Worm (Caenorhabditis elegans): ENCODE results near the gene gcy-36.

Gene gcy-36

DNA sequence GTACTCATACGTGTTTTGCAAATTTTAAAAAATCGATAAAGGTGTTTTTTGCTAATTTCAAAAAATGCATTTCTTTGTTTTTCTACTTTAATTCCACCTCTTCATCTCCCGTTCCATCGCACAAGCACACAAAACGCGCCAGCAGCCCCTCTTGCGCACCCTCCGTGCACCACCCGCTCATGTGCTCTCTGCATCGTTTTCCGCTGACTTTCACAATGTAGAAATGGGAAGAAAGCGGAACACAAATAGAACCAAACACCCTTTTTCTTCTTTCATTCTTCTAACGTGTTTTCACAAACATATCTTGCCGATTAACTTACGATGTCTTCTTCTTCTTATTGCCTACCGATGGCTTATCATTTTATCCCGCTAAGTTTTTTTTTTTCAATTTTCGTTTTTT, 13.9 kb downstream of the gcy-36 start (continued):
- peak; percentile 92 for TF ChIP-seq lin-14 (GFP tag; optimal IDR thresholded peaks at IDR 0.05)
- TF ChIP-seq C34B4.2 (tag; optimal IDR thresholded peaks at IDR 0.05), result no peak
- TF ChIP-seq C16A3.4 (tag; optimal IDR thresholded peaks at IDR 0.05), result peak; percentile 52
- no peak for TF ChIP-seq unc-30 (tag; optimal IDR thresholded peaks at IDR 0.05)
- peak; percentile 63 for TF ChIP-seq unc-86 (tag; optimal IDR thresholded peaks at IDR 0.05)
- peak; percentile 34 for TF ChIP-seq elt-2 (tag; optimal IDR thresholded peaks at IDR 0.05)
- peak; percentile 26 to 83 (median 72) for TF ChIP-seq ceh-82 (tag; optimal IDR thresholded peaks at IDR 0.05)
- TF ChIP-seq ztf-11 (tag; optimal IDR thresholded peaks at IDR 0.05), result peak in 1 of 2 experiments; percentile 30
- peak; percentile 61 to 64 for TF ChIP-seq lsy-2 (tag; optimal IDR thresholded peaks at IDR 0.05)
- peak; percentile 71 for TF ChIP-seq fkh-8 (tag; optimal IDR thresholded peaks at IDR 0.05)

DNA sequence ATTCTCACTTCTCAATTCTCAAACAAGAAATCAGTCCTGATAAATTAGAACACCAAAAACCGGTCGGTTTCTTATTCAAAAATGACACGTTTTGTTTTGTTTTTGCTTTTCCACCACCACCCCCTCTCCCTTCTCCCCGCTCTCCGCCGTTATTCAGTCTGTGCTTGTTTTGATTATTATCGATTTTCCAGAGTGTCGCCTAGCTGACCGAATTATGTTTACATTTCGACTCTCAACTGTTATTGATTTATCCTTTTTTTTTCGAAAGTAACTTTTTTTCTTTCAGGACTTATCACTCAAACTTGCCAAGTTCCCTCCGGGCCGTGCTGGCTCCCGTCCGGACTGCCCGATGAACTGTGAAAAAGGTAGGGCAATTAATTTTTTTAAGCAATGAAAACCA, 14.5 kb downstream of the gcy-36 start, which contains the start of gene gob-1:
gob-1 (plus strand) TSS at position 281 of the 400 bp plus-strand sequence.
- TF ChIP-seq egl-27 (tag; optimal IDR thresholded peaks at IDR 0.05) (no peak), lin-14 (GFP tag; optimal IDR thresholded peaks at IDR 0.05) (no peak), unc-130 (tag; optimal IDR thresholded peaks at IDR 0.05) (no peak), fos-1 (tag; optimal IDR thresholded peaks at IDR 0.05) (no peak), nhr-85 (tag) (no peak), fkh-8 (tag; optimal IDR thresholded peaks at IDR 0.05) (no peak)

DNA sequence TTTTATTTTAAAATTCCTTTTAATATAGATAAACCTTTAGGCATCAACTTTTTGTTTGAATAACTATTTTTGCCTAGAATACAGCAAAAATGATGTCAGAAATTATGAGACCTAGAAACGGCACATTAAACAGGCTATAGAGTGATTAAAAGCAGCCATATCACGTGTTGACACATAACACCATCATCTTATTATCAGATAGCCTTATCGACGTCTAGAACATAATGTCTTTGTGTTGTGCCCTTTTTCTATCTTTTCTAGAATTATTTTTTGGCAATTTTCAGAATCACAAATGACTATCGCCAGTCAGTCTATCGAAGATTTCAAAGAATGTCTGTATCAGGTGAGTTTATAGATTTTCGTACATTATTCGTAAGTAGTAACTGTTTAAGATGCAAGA, 15.3 kb downstream of the gcy-36 start:
- TF ChIP-seq irx-1 (tag; optimal IDR thresholded peaks at IDR 0.05) (no peak), nhr-76 (tag; optimal IDR thresholded peaks at IDR 0.05) (no peak), elt-2 (tag; optimal IDR thresholded peaks at IDR 0.05) (peak; percentile 57), lin-35 (GFP tag; optimal IDR thresholded peaks at IDR 0.05) (peak in 1 of 2 experiments; percentile 29), fkh-4 (tag; optimal IDR thresholded peaks at IDR 0.05; ENCODE audit: borderline replicate concordance) (no peak), tlp-1 (tag; optimal IDR thresholded peaks at IDR 0.05) (no peak), efl-1 (optimal IDR thresholded peaks at IDR 0.05) (no peak), efl-1 (GFP tag; optimal IDR thresholded peaks at IDR 0.05 in 1 of 2) (peak in 1 of 2 experiments; percentile 92), unc-30 (tag; optimal IDR thresholded peaks at IDR 0.05) (no peak), nhr-71 (tag; optimal IDR thresholded peaks at IDR 0.05) (peak; percentile 8)

DNA sequence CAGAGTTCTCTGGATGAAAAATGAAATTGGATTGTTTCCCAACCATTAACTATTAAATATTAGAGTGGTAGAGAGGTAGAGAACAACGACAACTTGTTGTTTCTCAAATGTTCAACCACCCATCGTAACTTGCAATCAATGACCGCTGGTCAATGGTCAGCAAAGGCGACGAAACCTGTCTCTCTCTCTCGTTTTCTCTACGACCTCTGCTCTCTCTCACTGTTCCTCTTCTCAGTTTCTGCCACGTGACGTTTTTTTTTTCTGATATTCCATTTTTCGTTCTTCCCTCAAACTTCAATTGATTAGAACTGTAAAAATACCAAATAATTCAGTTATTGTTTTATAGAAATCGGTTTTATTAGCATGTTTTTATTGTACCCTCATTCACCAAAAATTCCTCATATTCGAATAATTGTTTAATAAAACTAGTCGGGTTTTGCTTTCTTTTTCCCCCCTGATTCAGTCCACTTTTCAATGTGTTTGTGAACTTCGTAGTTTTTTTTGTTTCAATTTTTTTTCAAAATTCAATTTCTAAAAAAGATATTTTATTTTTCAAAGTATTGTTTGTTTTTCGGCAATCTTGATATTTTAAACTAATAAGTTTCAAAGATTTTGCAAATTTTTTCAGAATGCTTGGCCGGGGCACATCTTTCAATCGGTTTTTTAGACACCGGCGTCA, 18.2 kb downstream of the gcy-36 start, which contains the start of gene suox-1:
suox-1 (plus strand) TSS at position 629 of the 679 bp plus-strand sequence.
- TF ChIP-seq lin-13 (GFP tag; optimal IDR thresholded peaks at IDR 0.05), result no peak
- peak; percentile 53 for TF ChIP-seq nhr-71 (tag; optimal IDR thresholded peaks at IDR 0.05)
- peak; percentile 47 for TF ChIP-seq nhr-90 (tag; optimal IDR thresholded peaks at IDR 0.05; ENCODE audit: poor library complexity)
- no peak for TF ChIP-seq ceh-63 (GFP tag; optimal IDR thresholded peaks at IDR 0.05)
- TF ChIP-seq elt-3 (tag; optimal IDR thresholded peaks at IDR 0.05), result peak in 1 of 6 experiments; percentile 42
- no peak for TF ChIP-seq efl-1 (optimal IDR thresholded peaks at IDR 0.05)
- peak in 1 of 2 experiments; percentile 75 for TF ChIP-seq efl-1 (GFP tag; optimal IDR thresholded peaks at IDR 0.05 in 1 of 2)
- TF ChIP-seq blmp-1 (tag; optimal IDR thresholded peaks at IDR 0.05), result peak; percentile 43
- TF ChIP-seq nhr-85 (tag), result peak; percentile 92
- TF ChIP-seq lin-14 (GFP tag; optimal IDR thresholded peaks at IDR 0.05), result peak; percentile 68
- peak in 1 of 2 experiments; percentile 61 for TF ChIP-seq mdl-1 (tag; optimal IDR thresholded peaks at IDR 0.05)
- peak in 1 of 2 experiments; percentile 57 for TF ChIP-seq lin-35 (GFP tag; optimal IDR thresholded peaks at IDR 0.05)
- peak; percentile 66 for TF ChIP-seq nhr-20 (tag; optimal IDR thresholded peaks at IDR 0.05)
- TF ChIP-seq C16A3.4 (tag; optimal IDR thresholded peaks at IDR 0.05), result peak; percentile 20
- no peak for TF ChIP-seq alr-1 (tag; optimal IDR thresholded peaks at IDR 0.05; ENCODE audit: borderline replicate concordance)
- TF ChIP-seq C04F5.9 (tag; optimal IDR thresholded peaks at IDR 0.05), result no peak
- peak; percentile 4 for TF ChIP-seq nhr-47 (tag; optimal IDR thresholded peaks at IDR 0.05)
- peak in 1 of 3 experiments; percentile 12 for TF ChIP-seq dpl-1 (GFP tag; optimal IDR thresholded peaks at IDR 0.05)
- TF ChIP-seq snu-23 (GFP tag; optimal IDR thresholded peaks at IDR 0.05), result peak; percentile 65
- no peak for TF ChIP-seq mef-2 (tag; optimal IDR thresholded peaks at IDR 0.05)
- TF ChIP-seq grh-1 (GFP tag; IDR thresholded peaks at IDR 0.05), result peak; percentile 78
- no peak for TF ChIP-seq F16B12.6 (tag; optimal IDR thresholded peaks at IDR 0.05)
- 0 out of 2 replicates have a peak, but pooled peaks have one; percentile 16 for TF ChIP-seq nhr-19 (GFP tag; conservative IDR thresholded peaks at IDR 0.05)
